Worm (Caenorhabditis elegans): ENCODE measurements around the gene mdmh-35.

DNA sequence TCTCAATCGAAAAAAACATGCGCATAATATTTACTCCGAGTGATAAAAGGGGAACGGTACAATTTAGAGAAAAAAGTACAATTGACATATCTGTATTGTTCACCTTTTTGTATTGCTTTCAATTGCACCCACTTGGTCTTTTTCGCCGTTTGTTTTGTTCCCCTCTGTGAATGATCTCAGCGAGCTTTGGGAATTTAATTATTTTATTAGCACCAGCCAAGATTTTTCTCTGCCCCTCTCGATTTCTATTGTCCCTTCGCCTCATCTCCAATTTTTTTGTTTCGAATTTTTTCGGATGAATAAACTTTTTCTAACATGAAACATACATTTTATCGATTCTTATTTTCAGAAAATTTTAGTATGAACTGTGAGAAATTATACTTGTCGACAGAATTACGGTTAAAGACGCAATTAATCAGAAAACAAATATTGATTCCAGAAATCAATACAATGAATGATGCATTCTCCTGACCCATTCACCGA lies 44.7 kb upstream of the mdmh-35 start, which contains the start of gene rev-1:
- TF ChIP-seq ceh-36 (tag; optimal IDR thresholded peaks at IDR 0.05): no peak
- no peak for TF ChIP-seq ama-1 (optimal IDR thresholded peaks at IDR 0.05)
- no peak for TF ChIP-seq flt-1 (GFP tag; IDR thresholded peaks at IDR 0.05)
- TF ChIP-seq ets-7 (tag; optimal IDR thresholded peaks at IDR 0.05): no peak
- no peak for TF ChIP-seq scrt-1 (GFP tag; IDR thresholded peaks at IDR 0.05)
- TF ChIP-seq B0310.2 (tag; optimal IDR thresholded peaks at IDR 0.05): no peak

Measured in whole organism, early embryonic.